Worm (Caenorhabditis elegans) whole organism, young adult: ENCODE data around the gene ncx-6.

Experiments
- B0035.1 ChIP-seq: sonication (generic microtip); optimal IDR thresholded peaks from 2 replicates; lab custom pipeline; 2016; ENCODE audit warnings: missing genetic modification characterization, mild to moderate bottlenecking, missing compliant biosample characterization, missing genotype, missing genetic modification reagents
- B0336.3 ChIP-seq: fragments of 200-800 bp; sonication (Bioruptor generic); IDR thresholded peaks from 2 replicates; pipeline ENCODE4 v1.3.6; 2022; ENCODE audit warnings: missing genetic modification characterization, missing compliant biosample characterization
- C06A6.2 ChIP-seq: fragments of 200-800 bp; sonication (Bioruptor generic); conservative IDR thresholded peaks from 2 replicates; pipeline ENCODE4 v1.3.6; 2022; ENCODE audit warnings: missing genetic modification characterization, missing compliant biosample characterization
- F33H1.4 ChIP-seq: fragments of 200-800 bp; sonication (Bioruptor generic); IDR thresholded peaks from 2 replicates; pipeline ENCODE4 v1.3.6; 2022; ENCODE audit warnings: missing genetic modification reagents, missing genetic modification characterization, missing compliant biosample characterization
- F37B4.10 ChIP-seq: fragments of 200-800 bp; sonication (Bioruptor generic); IDR thresholded peaks from 2 replicates; pipeline ENCODE4 v1.3.6; 2022; ENCODE audit warnings: missing genetic modification characterization, missing compliant biosample characterization
- F57A8.1 ChIP-seq: fragments of 200-800 bp; sonication (Bioruptor generic); optimal IDR thresholded peaks from 2 replicates; lab custom pipeline; 2018; ENCODE audit warnings: mild to moderate bottlenecking, missing genetic modification characterization, moderate library complexity, missing compliant biosample characterization
- K11D2.4 ChIP-seq: fragments of 200-800 bp; sonication (Bioruptor generic); IDR thresholded peaks from 2 replicates; pipeline ENCODE4 v1.3.6; 2022; ENCODE audit warnings: missing genetic modification reagents, missing genetic modification characterization, missing compliant biosample characterization
- K12H6.12 ChIP-seq: fragments of 200-800 bp; sonication (Bioruptor generic); optimal IDR thresholded peaks from 2 replicates; lab custom pipeline; 2018; ENCODE audit warnings: mild to moderate bottlenecking, missing genetic modification characterization, missing compliant biosample characterization
- T07F8.4 ChIP-seq: sonication (generic microtip); optimal IDR thresholded peaks from 2 replicates; lab custom pipeline; 2016; ENCODE audit warnings: mild to moderate bottlenecking, missing genetic modification characterization, moderate library complexity, missing compliant biosample characterization
- T26A5.8 ChIP-seq: sonication (generic microtip); optimal IDR thresholded peaks from 2 replicates; lab custom pipeline; 2016; ENCODE audit warnings: missing genetic modification characterization, missing compliant biosample characterization
- Y53G8AR.9 ChIP-seq: fragments of 200-800 bp; sonication (Bioruptor generic); conservative IDR thresholded peaks from 2 replicates; pipeline ENCODE4 v1.3.6; 2022; ENCODE audit warnings: missing genetic modification reagents, missing genetic modification characterization, missing compliant biosample characterization
- aptf-2 ChIP-seq: fragments of 200-800 bp; sonication (Bioruptor generic); conservative IDR thresholded peaks from 2 replicates; pipeline ENCODE4 v1.3.6; 2022; ENCODE audit warnings: missing genetic modification reagents, missing genetic modification characterization, missing compliant biosample characterization
- attf-5 ChIP-seq: fragments of 200-800 bp; sonication (Bioruptor generic); optimal IDR thresholded peaks from 2 replicates; lab custom pipeline; 2018; ENCODE audit warnings: mild to moderate bottlenecking, missing genetic modification characterization, missing compliant biosample characterization
- cebp-1 ChIP-seq, 2 experiments: fragments of 200-800 bp in 1 of 2; sonication (Bioruptor generic) in 1 of 2; sonication (generic microtip) in 1 of 2; IDR thresholded peaks in 1 of 2; optimal IDR thresholded peaks in 1 of 2; 2 replicates each; pipeline versions ENCODE4 v1.3.6 to Lab custom; 2017 to 2022; ENCODE audit warnings: missing compliant biosample characterization in 2 of 2, missing genetic modification characterization in 2 of 2, mild to moderate bottlenecking in 1 of 2, missing genetic modification reagents in 1 of 2, moderate library complexity in 1 of 2
- ceh-100 ChIP-seq: fragments of 200-800 bp; sonication (Bioruptor generic); IDR thresholded peaks from 2 replicates; pipeline ENCODE4 v1.3.6; 2022; ENCODE audit warnings: missing genetic modification reagents, missing genetic modification characterization, missing compliant biosample characterization
- ceh-27 ChIP-seq: fragments of 200-800 bp; sonication (Bioruptor generic); optimal IDR thresholded peaks from 2 replicates; lab custom pipeline; 2018; ENCODE audit warnings: mild to moderate bottlenecking, missing genetic modification characterization, moderate library complexity, missing compliant biosample characterization
- ceh-79 ChIP-seq: sonication (generic microtip); optimal IDR thresholded peaks from 2 replicates; lab custom pipeline; 2017; ENCODE audit warnings: mild to moderate bottlenecking, missing genetic modification characterization, missing compliant biosample characterization
- dox-1 ChIP-seq: fragments of 200-800 bp; sonication (Bioruptor generic); IDR thresholded peaks from 2 replicates; pipeline ENCODE4 v1.3.6; 2022; ENCODE audit warnings: missing genetic modification reagents, missing genetic modification characterization, missing compliant biosample characterization
- egl-18 ChIP-seq: fragments of 200-800 bp; sonication (Bioruptor generic); IDR thresholded peaks from 2 replicates; pipeline ENCODE4 v1.3.6; 2022; ENCODE audit warnings: missing genetic modification reagents, missing genetic modification characterization, missing compliant biosample characterization
- ekl-4 ChIP-seq: fragments of 200-800 bp; sonication (Bioruptor generic); IDR thresholded peaks from 2 replicates; pipeline ENCODE4 v1.3.6; 2022; ENCODE audit warnings: missing genetic modification reagents, missing genetic modification characterization, missing compliant biosample characterization
- ets-4 ChIP-seq: fragments of 200-800 bp; sonication (Bioruptor generic); optimal IDR thresholded peaks from 2 replicates; lab custom pipeline; 2018; ENCODE audit warnings: mild to moderate bottlenecking, missing genetic modification characterization, missing compliant biosample characterization
- fkh-3 ChIP-seq: sonication (generic microtip); optimal IDR thresholded peaks from 2 replicates; lab custom pipeline; 2016; ENCODE audit warnings: mild to moderate bottlenecking, missing genetic modification characterization, missing compliant biosample characterization
- gei-17 ChIP-seq: fragments of 200-800 bp; sonication (Bioruptor generic); optimal IDR thresholded peaks from 2 replicates; lab custom pipeline; 2018; ENCODE audit warnings: mild to moderate bottlenecking, missing genetic modification characterization, missing compliant biosample characterization
- hlh-12 ChIP-seq: sonication (generic microtip); optimal IDR thresholded peaks from 2 replicates; lab custom pipeline; 2016; ENCODE audit warnings: missing genetic modification characterization, missing compliant biosample characterization
- hmg-1.2 ChIP-seq: fragments of 200-800 bp; sonication (Bioruptor generic); IDR thresholded peaks from 2 replicates; pipeline ENCODE4 v1.3.6; 2022; ENCODE audit warnings: missing genetic modification reagents, missing genetic modification characterization, missing compliant biosample characterization
- lin-40 ChIP-seq: sonication (generic microtip); optimal IDR thresholded peaks from 2 replicates; lab custom pipeline; 2016; ENCODE audit warnings: missing genetic modification characterization, mild to moderate bottlenecking, missing compliant biosample characterization, missing genotype, missing genetic modification reagents
- mcd-1 ChIP-seq: fragments of 200-800 bp; sonication (Bioruptor generic); IDR thresholded peaks from 2 replicates; pipeline ENCODE4 v1.3.6; 2022; ENCODE audit warnings: missing genetic modification reagents, missing genetic modification characterization, missing compliant biosample characterization
- mel-28 ChIP-seq: sonication (generic microtip); optimal IDR thresholded peaks from 2 replicates; lab custom pipeline; 2016; ENCODE audit warnings: borderline replicate concordance, mild to moderate bottlenecking, missing genetic modification characterization, missing compliant biosample characterization
- mes-4 ChIP-seq: sonication (generic microtip); optimal IDR thresholded peaks from 2 replicates; lab custom pipeline; 2016; ENCODE audit warnings: missing genotype, missing genetic modification characterization, missing compliant biosample characterization
- nfya-2 ChIP-seq: fragments of 200-800 bp; sonication (Bioruptor generic); IDR thresholded peaks from 2 replicates; pipeline ENCODE4 v1.3.6; 2022; ENCODE audit warnings: missing genetic modification reagents, missing genetic modification characterization, missing compliant biosample characterization
- nhr-80 ChIP-seq: sonication (generic microtip); optimal IDR thresholded peaks from 2 replicates; lab custom pipeline; 2016; ENCODE audit warnings: missing genetic modification characterization, missing compliant biosample characterization
- snpc-1.1 ChIP-seq: sonication (generic microtip); optimal IDR thresholded peaks from 2 replicates; lab custom pipeline; 2017; ENCODE audit warnings: missing genetic modification characterization, mild to moderate bottlenecking, missing compliant biosample characterization, antibody characterized with exemption, moderate library complexity, missing genotype, missing genetic modification reagents; ENCODE audit not compliant: insufficient read depth
- snpc-1.3 ChIP-seq: sonication (generic microtip); optimal IDR thresholded peaks from 2 replicates; lab custom pipeline; 2017; ENCODE audit warnings: missing genetic modification characterization, mild to moderate bottlenecking, missing compliant biosample characterization, antibody characterized with exemption, moderate library complexity, missing genotype, missing genetic modification reagents; ENCODE audit not compliant: insufficient read depth
- snpc-3.4 ChIP-seq: sonication (generic microtip); optimal IDR thresholded peaks from 2 replicates; lab custom pipeline; 2017; ENCODE audit warnings: missing genetic modification characterization, mild to moderate bottlenecking, missing compliant biosample characterization, antibody characterized with exemption, moderate library complexity, missing genotype, missing genetic modification reagents
- snpc-4 ChIP-seq, 5 experiments: fragments of 150-350 bp in 1 of 5; sonication (generic microtip) in 4 of 5; optimal IDR thresholded peaks; 2 replicates each; lab custom pipeline; 2014 to 2018; ENCODE audit warnings: missing genetic modification characterization in 5 of 5, missing biosample characterization in 3 of 5, antibody characterized with exemption in 2 of 5, mild to moderate bottlenecking in 2 of 5, missing compliant biosample characterization in 2 of 5, missing genotype in 2 of 5, moderate library complexity in 2 of 5, missing genetic modification reagents in 1 of 5
- tlf-1 ChIP-seq: fragments of 200-800 bp; sonication (Bioruptor generic); optimal IDR thresholded peaks from 2 replicates; lab custom pipeline; 2018; ENCODE audit warnings: mild to moderate bottlenecking, missing genetic modification characterization, missing compliant biosample characterization

The ncx-6 gene

ce11 chrIII:9697323-9697722 is 16.4 kb downstream of the ncx-6 start:
- TF ChIP-seq attf-5 (GFP tag; lab: Kevin White, UChicago) (peak; percentile 38), K12H6.12 (tag; lab: Kevin White, UChicago) (peak; percentile 12), snpc-4 (GFP tag; optimal IDR thresholded peaks at IDR 0.05; lab: Kevin White, UChicago) (no peak), snpc-4 (tag; optimal IDR thresholded peaks at IDR 0.05; lab: Kevin White, UChicago) (peak in 2 of 4 experiments; percentile 28 to 56), dox-1 (GFP tag; lab: Robert Waterston, UW) (peak; percentile 78), K11D2.4 (0 out of 2 replicates have a peak, but pooled peaks have one; percentile 10), mcd-1 (GFP tag; lab: Robert Waterston, UW) (0 out of 2 replicates have a peak, but pooled peaks have one; percentile 38), hmg-1.2 (GFP tag; lab: Robert Waterston, UW) (peak; percentile 56; the same call in 1 of the 2 replicates), cebp-1 (GFP tag; IDR thresholded peaks at IDR 0.05; lab: Robert Waterston, UW) (no peak), cebp-1 (tag; optimal IDR thresholded peaks at IDR 0.05; lab: Kevin White, UChicago) (peak; percentile 58), mes-4 (tag; lab: Kevin White, UChicago) (no peak), ceh-79 (tag; lab: Kevin White, UChicago) (no peak), ets-4 (GFP tag; lab: Kevin White, UChicago) (peak; percentile 4), ceh-27 (GFP tag; lab: Kevin White, UChicago) (peak; percentile 5), Y53G8AR.9 (GFP tag; lab: Robert Waterston, UW) (0 out of 2 replicates have a peak, but pooled peaks have one; percentile 35), B0336.3 (peak; percentile 42; the same call in 1 of the 2 replicates), mel-28 (tag; lab: Kevin White, UChicago) (no peak), lin-40 (tag; lab: Kevin White, UChicago) (peak; percentile 26), nfya-2 (GFP tag; lab: Robert Waterston, UW) (no peak), B0035.1 (tag; lab: Kevin White, UChicago) (no peak), egl-18 (GFP tag; lab: Robert Waterston, UW) (no peak), ekl-4 (0 out of 2 replicates have a peak, but pooled peaks have one; percentile 16), nhr-80 (tag; lab: Kevin White, UChicago) (peak; percentile 97)

- TF ChIP-seq F57A8.1 (GFP tag; lab: Kevin White, UChicago) (no peak), ceh-100 (GFP tag; lab: Robert Waterston, UW) (no peak), F33H1.4 (GFP tag; lab: Robert Waterston, UW) (no peak), tlf-1 (GFP tag; lab: Kevin White, UChicago) (no peak), F37B4.10 (GFP tag; lab: Robert Waterston, UW) (no peak), T26A5.8 (tag; lab: Kevin White, UChicago) (no peak), aptf-2 (GFP tag; lab: Robert Waterston, UW) (no peak), gei-17 (GFP tag; lab: Kevin White, UChicago) (no peak), fkh-3 (tag; lab: Kevin White, UChicago) (no peak), hlh-12 (tag; lab: Kevin White, UChicago) (no peak), T07F8.4 (no peak)
Observed at ce11 chrIII:9696417-9696816, 17.3 kb downstream of the ncx-6 start, which contains the start of gene bud-31. TSS of gene bud-31 (minus strand) at chrIII:9696517.

- TF ChIP-seq snpc-1.3 (tag; lab: Kevin White, UChicago) (peak; percentile 33), snpc-1.1 (tag; lab: Kevin White, UChicago) (peak; percentile 25), C06A6.2 (GFP tag; lab: Robert Waterston, UW) (no peak), snpc-3.4 (tag; lab: Kevin White, UChicago) (peak; percentile 7)
Observed at ce11 chrIII:9695379-9695778, 18.4 kb downstream of the ncx-6 start.
